Worm (Caenorhabditis elegans) whole organism, L4 larva: ENCODE data around the gene bath-38.

Experiments used
- D1046.2 ChIP-seq: fragments of 200-800 bp; sonication (Bioruptor generic); IDR thresholded peaks from 2 replicates; pipeline ENCODE4 v1.3.6; 2022; ENCODE audit warnings: missing genetic modification characterization, missing compliant biosample characterization
- F10B5.3 ChIP-seq: sonication (generic microtip); optimal IDR thresholded peaks from 2 replicates; lab custom pipeline; 2016; ENCODE audit warnings: mild to moderate bottlenecking, missing genetic modification characterization, missing compliant biosample characterization
- F37D6.2 ChIP-seq: sonication (generic microtip); optimal IDR thresholded peaks from 2 replicates; lab custom pipeline; 2016; ENCODE audit warnings: mild to moderate bottlenecking, missing genetic modification characterization, missing compliant biosample characterization
- F49E8.2 ChIP-seq: sonication (generic microtip); optimal IDR thresholded peaks from 2 replicates; lab custom pipeline; 2016; ENCODE audit warnings: missing compliant biosample characterization, mild to moderate bottlenecking, missing genetic modification characterization, borderline replicate concordance
- Y105C5A.15 ChIP-seq: fragments of 200-800 bp; sonication (Bioruptor generic); IDR thresholded peaks from 2 replicates; pipeline ENCODE4 v1.3.6; 2022; ENCODE audit warnings: missing genetic modification characterization, missing compliant biosample characterization
- Y48G9A.11 ChIP-seq: fragments of 200-800 bp; sonication (Bioruptor generic); IDR thresholded peaks from 2 replicates; pipeline ENCODE4 v1.3.6; 2022; ENCODE audit warnings: missing genetic modification reagents, missing genetic modification characterization, missing compliant biosample characterization
- Y75B8A.6 ChIP-seq: fragments of 200-800 bp; sonication (Bioruptor generic); IDR thresholded peaks from 2 replicates; pipeline ENCODE4 v1.3.6; 2022; ENCODE audit warnings: missing genetic modification reagents, missing genetic modification characterization, missing compliant biosample characterization
- ZK337.2 ChIP-seq: fragments of 200-800 bp; sonication (Bioruptor generic); IDR thresholded peaks from 2 replicates; pipeline ENCODE4 v1.3.6; 2022; ENCODE audit warnings: missing genetic modification reagents, missing genetic modification characterization, missing compliant biosample characterization
- arid-1 ChIP-seq: fragments of 200-800 bp; sonication (Bioruptor generic); conservative IDR thresholded peaks from 2 replicates; pipeline ENCODE4 v1.3.6; 2022; ENCODE audit warnings: missing genetic modification reagents, missing genetic modification characterization, missing compliant biosample characterization
- ceh-20 ChIP-seq: fragments of 200-800 bp; sonication (Bioruptor generic); IDR thresholded peaks from 2 replicates; pipeline ENCODE4 v1.3.6; 2022; ENCODE audit warnings: missing genetic modification reagents, missing genetic modification characterization, missing compliant biosample characterization
- ceh-32 ChIP-seq: sonication (generic microtip); optimal IDR thresholded peaks from 2 replicates; lab custom pipeline; 2016; ENCODE audit warnings: mild to moderate bottlenecking, missing genetic modification characterization, missing compliant biosample characterization; ENCODE audit not compliant: poor library complexity
- ceh-44 ChIP-seq: fragments of 200-800 bp; sonication (Bioruptor generic); IDR thresholded peaks from 2 replicates; pipeline ENCODE4 v1.3.6; 2022; ENCODE audit warnings: missing genetic modification reagents, missing genetic modification characterization, missing compliant biosample characterization
- cey-2 ChIP-seq: sonication (generic microtip); optimal IDR thresholded peaks from 3 replicates; lab custom pipeline; 2017; ENCODE audit warnings: missing genetic modification characterization, mild to moderate bottlenecking, missing compliant biosample characterization, antibody characterized with exemption, borderline replicate concordance; ENCODE audit not compliant: insufficient read depth
- daf-12 ChIP-seq: fragments of 150-350 bp; optimal IDR thresholded peaks from 2 replicates; lab custom pipeline; 2014; ENCODE audit warnings: missing biosample characterization, missing genetic modification reagents, missing genetic modification characterization
- daf-16 ChIP-seq, 3 experiments: sonication (generic microtip); optimal IDR thresholded peaks; 2 replicates each; lab custom pipeline; 2016 to 2017; ENCODE audit warnings: missing genetic modification characterization in 3 of 3, missing genetic modification reagents in 3 of 3, mild to moderate bottlenecking in 2 of 3, missing compliant biosample characterization in 2 of 3, missing biosample characterization in 1 of 3, moderate library complexity in 1 of 3
- dmd-6 ChIP-seq: fragments of 200-800 bp; sonication (Bioruptor generic); IDR thresholded peaks from 2 replicates; pipeline ENCODE4 v1.3.6; 2022; ENCODE audit warnings: missing genetic modification reagents, missing genetic modification characterization, missing compliant biosample characterization
- dmd-8 ChIP-seq: fragments of 200-800 bp; sonication (Bioruptor generic); IDR thresholded peaks from 2 replicates; pipeline ENCODE4 v1.3.6; 2022; ENCODE audit warnings: missing genetic modification characterization, missing compliant biosample characterization
- dmd-9 ChIP-seq: fragments of 200-800 bp; sonication (Bioruptor generic); IDR thresholded peaks from 2 replicates; pipeline ENCODE4 v1.3.6; 2022; ENCODE audit warnings: missing genetic modification reagents, missing genetic modification characterization, missing compliant biosample characterization
- dpl-1 ChIP-seq: fragments of 150-350 bp; optimal IDR thresholded peaks from 2 replicates; lab custom pipeline; 2014; ENCODE audit warnings: missing biosample characterization, missing genetic modification reagents, missing genetic modification characterization
- dve-1 ChIP-seq: sonication (generic microtip); optimal IDR thresholded peaks from 2 replicates; lab custom pipeline; 2017; ENCODE audit warnings: antibody characterized with exemption, mild to moderate bottlenecking, missing genetic modification characterization, missing compliant biosample characterization; ENCODE audit not compliant: insufficient read depth
- hif-1 ChIP-seq, 2 experiments: sonication (generic microtip); optimal IDR thresholded peaks; 2 replicates each; lab custom pipeline; 2016 to 2017; ENCODE audit warnings: missing compliant biosample characterization in 2 of 2, missing genetic modification characterization in 2 of 2, missing genetic modification reagents in 2 of 2, missing genotype in 2 of 2, mild to moderate bottlenecking in 1 of 2
- hlh-30 ChIP-seq: sonication (generic microtip); optimal IDR thresholded peaks from 2 replicates; lab custom pipeline; 2017; ENCODE audit warnings: antibody characterized with exemption, mild to moderate bottlenecking, missing genetic modification characterization, missing compliant biosample characterization; ENCODE audit not compliant: insufficient read depth
- hmg-1.1 ChIP-seq: fragments of 200-800 bp; sonication (Bioruptor generic); IDR thresholded peaks from 2 replicates; pipeline ENCODE4 v1.3.6; 2022; ENCODE audit warnings: missing genetic modification reagents, missing genetic modification characterization, missing compliant biosample characterization
- lin-1 ChIP-seq: fragments of 200-800 bp; sonication (Bioruptor generic); IDR thresholded peaks from 2 replicates; pipeline ENCODE4 v1.3.6; 2022; ENCODE audit warnings: missing genetic modification reagents, missing genetic modification characterization, missing compliant biosample characterization
- lin-39 ChIP-seq: fragments of 150-350 bp; optimal IDR thresholded peaks from 2 replicates; lab custom pipeline; 2014; ENCODE audit warnings: missing biosample characterization, missing genetic modification reagents, missing genetic modification characterization
- madf-9 ChIP-seq: fragments of 200-800 bp; sonication (Bioruptor generic); conservative IDR thresholded peaks from 2 replicates; pipeline ENCODE4 v1.3.6; 2022; ENCODE audit warnings: missing genetic modification reagents, missing genetic modification characterization, missing compliant biosample characterization
- mxl-2 ChIP-seq: fragments of 200-800 bp; sonication (Bioruptor generic); conservative IDR thresholded peaks from 2 replicates; pipeline ENCODE4 v1.3.6; 2022; ENCODE audit warnings: missing genetic modification reagents, missing genetic modification characterization, missing compliant biosample characterization
- nhr-11 ChIP-seq: fragments of 150-350 bp; optimal IDR thresholded peaks from 2 replicates; lab custom pipeline; 2014; ENCODE audit warnings: missing biosample characterization, missing genetic modification characterization
- nhr-111 ChIP-seq: fragments of 200-800 bp; sonication (Bioruptor generic); optimal IDR thresholded peaks from 2 replicates; lab custom pipeline; 2018; ENCODE audit warnings: mild to moderate bottlenecking, missing genetic modification characterization, missing compliant biosample characterization
- nhr-25 ChIP-seq: sonication (generic microtip); optimal IDR thresholded peaks from 2 replicates; lab custom pipeline; 2017; ENCODE audit warnings: missing genetic modification characterization, mild to moderate bottlenecking, missing compliant biosample characterization, antibody characterized with exemption, moderate library complexity, borderline replicate concordance; ENCODE audit not compliant: insufficient read depth
- nhr-28 ChIP-seq: fragments of 150-350 bp; optimal IDR thresholded peaks from 2 replicates; lab custom pipeline; 2014; ENCODE audit warnings: missing biosample characterization, missing genetic modification characterization
- nhr-48 ChIP-seq: sonication (generic microtip); optimal IDR thresholded peaks from 2 replicates; lab custom pipeline; 2016; ENCODE audit warnings: mild to moderate bottlenecking, missing genetic modification characterization, missing compliant biosample characterization
- nhr-76 ChIP-seq: fragments of 150-350 bp; optimal IDR thresholded peaks from 2 replicates; lab custom pipeline; 2014; ENCODE audit warnings: missing biosample characterization, missing genetic modification characterization
- nhr-77 ChIP-seq: fragments of 150-350 bp; optimal IDR thresholded peaks from 2 replicates; lab custom pipeline; 2014; ENCODE audit warnings: missing biosample characterization, missing genetic modification characterization
- pha-4 ChIP-seq, 2 experiments: fragments of 150-350 bp in 1 of 2; fragments of 200-800 bp in 1 of 2; sonication (Bioruptor generic) in 1 of 2; IDR thresholded peaks in 1 of 2; optimal IDR thresholded peaks in 1 of 2; 2 replicates each; pipeline versions ENCODE4 v1.3.6 to Lab custom; 2014 to 2022; ENCODE audit warnings: missing genetic modification characterization in 2 of 2, missing genetic modification reagents in 2 of 2, missing biosample characterization in 1 of 2, missing compliant biosample characterization in 1 of 2
- php-3 ChIP-seq: fragments of 200-800 bp; sonication (Bioruptor generic); IDR thresholded peaks from 2 replicates; pipeline ENCODE4 v1.3.6; 2022; ENCODE audit warnings: missing genetic modification reagents, missing genetic modification characterization, missing compliant biosample characterization
- pqm-1 ChIP-seq: sonication (generic microtip); optimal IDR thresholded peaks from 2 replicates; lab custom pipeline; 2017; ENCODE audit warnings: missing biosample characterization, missing genetic modification characterization
- sdz-12 ChIP-seq: fragments of 200-800 bp; sonication (Bioruptor generic); optimal IDR thresholded peaks from 2 replicates; lab custom pipeline; 2018; ENCODE audit warnings: mild to moderate bottlenecking, missing genetic modification characterization, missing compliant biosample characterization
- set-16 ChIP-seq: fragments of 200-800 bp; sonication (Bioruptor generic); IDR thresholded peaks from 2 replicates; pipeline ENCODE4 v1.3.6; 2022; ENCODE audit warnings: missing genetic modification reagents, missing genetic modification characterization, missing compliant biosample characterization
- snpc-4 ChIP-seq: fragments of 150-350 bp; optimal IDR thresholded peaks from 2 replicates; lab custom pipeline; 2014; ENCODE audit warnings: missing biosample characterization, missing genetic modification characterization
- spr-1 ChIP-seq: sonication (generic microtip); optimal IDR thresholded peaks from 2 replicates; lab custom pipeline; 2016; ENCODE audit warnings: mild to moderate bottlenecking, missing genetic modification characterization, missing compliant biosample characterization
- tag-97 ChIP-seq: fragments of 200-800 bp; sonication (Bioruptor generic); IDR thresholded peaks from 2 replicates; pipeline ENCODE4 v1.3.6; 2022; ENCODE audit warnings: missing genetic modification characterization, missing compliant biosample characterization
- unc-130 ChIP-seq: sonication (generic microtip); optimal IDR thresholded peaks from 2 replicates; lab custom pipeline; 2016; ENCODE audit warnings: missing genetic modification reagents, missing genetic modification characterization, missing compliant biosample characterization
- unc-39 ChIP-seq: sonication (generic microtip); optimal IDR thresholded peaks from 2 replicates; lab custom pipeline; 2017; ENCODE audit warnings: missing biosample characterization, missing genetic modification characterization
- vab-7 ChIP-seq: fragments of 200-800 bp; sonication (Bioruptor generic); IDR thresholded peaks from 2 replicates; pipeline ENCODE4 v1.3.6; 2022; ENCODE audit warnings: missing genetic modification reagents, missing genetic modification characterization, missing compliant biosample characterization
- zip-11 ChIP-seq: fragments of 200-800 bp; sonication (Bioruptor generic); IDR thresholded peaks from 2 replicates; pipeline ENCODE4 v1.3.6; 2022; ENCODE audit warnings: missing genetic modification characterization, missing compliant biosample characterization
- ztf-11 ChIP-seq: fragments of 150-350 bp; optimal IDR thresholded peaks from 2 replicates; lab custom pipeline; 2014; ENCODE audit warnings: missing biosample characterization, missing genetic modification characterization

The bath-38 gene

ce11 chrII:10029044-10029443 is 16.0 kb downstream of the bath-38 start (continued):
- TF ChIP-seq daf-16 (GFP tag; optimal IDR thresholded peaks at IDR 0.05; lab: Kevin White, UChicago), result no peak
- peak; percentile 89 for TF ChIP-seq daf-16 (tag; optimal IDR thresholded peaks at IDR 0.05; lab: Kevin White, UChicago)
- no peak for TF ChIP-seq hmg-1.1 (GFP tag; lab: Robert Waterston, UW)
- no peak for TF ChIP-seq mxl-2 (GFP tag; lab: Robert Waterston, UW)
- peak; percentile 81 for TF ChIP-seq hlh-30
- no peak for TF ChIP-seq Y48G9A.11
- TF ChIP-seq hif-1 (tag; optimal IDR thresholded peaks at IDR 0.05; lab: Kevin White, UChicago), result no peak
- TF ChIP-seq nhr-77 (tag; lab: Kevin White, UChicago), result peak; percentile 55
- TF ChIP-seq sdz-12 (GFP tag; lab: Kevin White, UChicago), result no peak
- no peak; the same call in 1 of the 2 replicates for TF ChIP-seq php-3 (GFP tag; lab: Robert Waterston, UW)
- no peak for TF ChIP-seq dpl-1 (GFP tag; lab: Kevin White, UChicago)
- no peak for TF ChIP-seq unc-39 (tag; lab: Kevin White, UChicago)
- no peak for TF ChIP-seq daf-12 (tag; lab: Kevin White, UChicago)

ce11 chrII:10028195-10028594 is 16.9 kb downstream of the bath-38 start, which contains the start of gene F52H3.6:
TSS of gene F52H3.6 (minus strand) at chrII:10028422.
- TF ChIP-seq dmd-9 (GFP tag; lab: Robert Waterston, UW) (no peak), unc-130 (GFP tag; lab: Kevin White, UChicago) (no peak), spr-1 (no peak), Y75B8A.6 (no peak), dpl-1 (GFP tag; lab: Kevin White, UChicago) (no peak), Y48G9A.11 (no peak), nhr-28 (tag; lab: Kevin White, UChicago) (peak; percentile 9), pha-4 (GFP tag; IDR thresholded peaks at IDR 0.05; lab: Robert Waterston, UW) (no peak), pha-4 (tag; optimal IDR thresholded peaks at IDR 0.05; lab: Kevin White, UChicago) (peak; percentile 17), pqm-1 (tag; lab: Kevin White, UChicago) (no peak), arid-1 (GFP tag; lab: Robert Waterston, UW) (no peak), daf-16 (GFP tag; optimal IDR thresholded peaks at IDR 0.05; lab: Kevin White, UChicago) (no peak), daf-16 (tag; optimal IDR thresholded peaks at IDR 0.05; lab: Kevin White, UChicago) (peak; percentile 97), nhr-111 (GFP tag; lab: Kevin White, UChicago) (no peak), F37D6.2 (tag; lab: Kevin White, UChicago) (no peak), Y105C5A.15 (GFP tag; lab: Robert Waterston, UW) (no peak), F49E8.2 (tag; lab: Kevin White, UChicago) (no peak), dmd-8 (GFP tag; lab: Robert Waterston, UW) (no peak), php-3 (GFP tag; lab: Robert Waterston, UW) (no peak), tag-97 (GFP tag; lab: Robert Waterston, UW) (no peak), D1046.2 (no peak), dmd-6 (GFP tag; lab: Robert Waterston, UW) (0 out of 2 replicates have a peak, but pooled peaks have one; percentile 6), ceh-32 (no peak), snpc-4 (no peak), cey-2 (tag; lab: Kevin White, UChicago) (no peak), dve-1 (peak; percentile 57), ZK337.2 (GFP tag; lab: Robert Waterston, UW) (no peak), zip-11 (GFP tag; lab: Robert Waterston, UW) (no peak), ceh-44 (GFP tag; lab: Robert Waterston, UW) (no peak), nhr-11 (tag; lab: Kevin White, UChicago) (no peak), vab-7 (GFP tag; lab: Robert Waterston, UW) (no peak), nhr-25 (tag; lab: Kevin White, UChicago) (no peak), madf-9 (GFP tag; lab: Robert Waterston, UW) (no peak), ztf-11 (tag; lab: Kevin White, UChicago) (no peak), lin-39 (tag; lab: Kevin White, UChicago) (no peak), nhr-48 (no peak), nhr-76 (tag; lab: Kevin White, UChicago) (no peak), hlh-30 (peak; percentile 54), lin-1 (GFP tag; lab: Robert Waterston, UW) (no peak), set-16 (no peak), F10B5.3 (tag; lab: Kevin White, UChicago) (no peak), ceh-20 (GFP tag; lab: Robert Waterston, UW) (no peak)
